Worm (Caenorhabditis elegans) whole organism, early embryonic: Measurements from ENCODE around the gene nspe-1.

Source experiments
- B0310.2 ChIP-seq: sonication (generic microtip); optimal IDR thresholded peaks from 2 replicates; lab custom pipeline; 2016; ENCODE audit warnings: mild to moderate bottlenecking, missing genetic modification characterization, missing compliant biosample characterization
- ama-1 ChIP-seq: fragments of 150-350 bp; optimal IDR thresholded peaks from 2 replicates; lab custom pipeline; 2014
- ceh-36 ChIP-seq: sonication (generic microtip); optimal IDR thresholded peaks from 2 replicates; lab custom pipeline; 2016; ENCODE audit warnings: missing genetic modification characterization, inconsistent platforms, missing compliant biosample characterization
- flt-1 ChIP-seq: fragments of 200-800 bp; sonication (Bioruptor generic); IDR thresholded peaks from 2 replicates; pipeline ENCODE4 v1.3.6; 2022; ENCODE audit warnings: missing genetic modification characterization, missing compliant biosample characterization
- pes-1 ChIP-seq: fragments of 200-800 bp; sonication (Bioruptor generic); IDR thresholded peaks from 2 replicates; pipeline ENCODE4 v1.3.6; 2022; ENCODE audit warnings: missing genetic modification reagents, missing genetic modification characterization, missing compliant biosample characterization
- sea-1 ChIP-seq: fragments of 200-800 bp; sonication (Bioruptor generic); conservative IDR thresholded peaks from 2 replicates; pipeline ENCODE4 v1.3.6; 2022; ENCODE audit warnings: missing genetic modification characterization, missing compliant biosample characterization
- tbx-11 ChIP-seq: fragments of 200-800 bp; sonication (Bioruptor generic); IDR thresholded peaks from 2 replicates; pipeline ENCODE4 v1.3.6; 2022; ENCODE audit warnings: missing genetic modification characterization, missing compliant biosample characterization
- tra-4 ChIP-seq: sonication (generic microtip); optimal IDR thresholded peaks from 2 replicates; lab custom pipeline; 2017; ENCODE audit warnings: missing genetic modification characterization, missing compliant biosample characterization

DNA sequence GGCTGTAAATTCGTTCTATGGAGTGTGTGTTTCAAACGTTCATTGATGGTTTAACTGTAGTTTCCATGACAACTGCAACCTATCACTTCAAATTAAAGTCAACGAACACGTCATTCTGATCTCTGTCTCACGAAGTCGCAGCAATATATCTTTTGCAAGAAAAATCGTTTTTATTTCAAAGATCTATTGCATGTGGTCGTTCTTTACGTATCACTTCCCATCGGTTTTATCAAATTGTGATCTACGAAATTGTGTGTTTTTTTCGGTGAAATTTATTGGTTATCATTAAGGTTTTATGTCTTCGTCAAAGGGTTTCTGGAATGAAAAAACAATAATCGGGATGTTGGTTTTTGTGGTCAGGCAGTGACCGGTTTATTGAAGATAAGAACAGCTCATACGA is 2.2 kb upstream of the nspe-1 start:
- TF ChIP-seq pes-1 (GFP tag; lab: Robert Waterston, UW) (no peak), tbx-11 (GFP tag; lab: Robert Waterston, UW) (no peak), flt-1 (GFP tag; lab: Robert Waterston, UW) (no peak), ama-1 (no peak), ceh-36 (tag; lab: Kevin White, UChicago) (no peak), B0310.2 (tag; lab: Kevin White, UChicago) (no peak), tra-4 (no peak), sea-1 (GFP tag; lab: Robert Waterston, UW) (no peak)
